Worm (Caenorhabditis elegans) whole organism, mixed stage, embryonic: ENCODE data around the gene cyp-25A2.

Experiments
- ces-1 ChIP-seq: fragments of 150-350 bp; optimal IDR thresholded peaks from 2 replicates; lab custom pipeline; 2014; ENCODE audit warnings: missing biosample characterization, missing genetic modification reagents, missing genetic modification characterization
- elt-3 ChIP-seq: fragments of 150-350 bp; optimal IDR thresholded peaks from 2 replicates; lab custom pipeline; 2014; ENCODE audit warnings: missing biosample characterization, missing genetic modification characterization
- lin-13 ChIP-seq: fragments of 150-350 bp; optimal IDR thresholded peaks from 2 replicates; lab custom pipeline; 2014; ENCODE audit warnings: missing biosample characterization, missing genetic modification characterization
- nhr-12 ChIP-seq: fragments of 150-350 bp; optimal IDR thresholded peaks from 2 replicates; lab custom pipeline; 2014; ENCODE audit warnings: missing biosample characterization, missing genetic modification characterization
- nhr-237 ChIP-seq: fragments of 150-350 bp; optimal IDR thresholded peaks from 2 replicates; lab custom pipeline; 2014; ENCODE audit warnings: missing biosample characterization, missing genetic modification characterization
- nhr-28 ChIP-seq: fragments of 150-350 bp; optimal IDR thresholded peaks from 2 replicates; lab custom pipeline; 2014; ENCODE audit warnings: missing biosample characterization, missing genetic modification characterization
- nhr-76 ChIP-seq: sonication (generic microtip); optimal IDR thresholded peaks from 2 replicates; lab custom pipeline; 2017; ENCODE audit warnings: missing biosample characterization, missing genetic modification characterization
- pha-4 ChIP-seq: fragments of 150-350 bp; optimal IDR thresholded peaks from 2 replicates; lab custom pipeline; 2018; ENCODE audit warnings: missing biosample characterization, missing genetic modification reagents, missing genetic modification characterization
- ztf-11 ChIP-seq: fragments of 150-350 bp; optimal IDR thresholded peaks from 2 replicates; lab custom pipeline; 2014; ENCODE audit warnings: missing biosample characterization, missing genetic modification characterization

DNA sequence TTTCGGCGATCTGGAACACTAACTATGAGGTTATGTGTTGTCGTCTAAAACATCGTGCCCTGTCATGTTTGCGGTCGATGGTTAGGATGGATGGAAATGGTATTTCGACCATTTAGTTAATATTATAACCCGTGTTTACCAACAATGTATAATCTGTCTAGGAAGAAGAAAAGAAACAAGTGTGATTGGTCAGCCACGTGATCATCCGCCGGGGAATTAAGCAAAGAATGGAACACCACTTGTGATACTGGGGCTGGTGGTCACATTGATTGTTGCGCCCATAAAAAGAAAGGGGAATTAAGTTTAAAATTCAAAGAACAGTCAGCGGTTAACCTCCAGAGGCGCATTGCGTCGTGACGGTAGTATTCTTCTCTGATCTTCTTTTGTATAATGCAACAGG, 40.6 kb downstream of the cyp-25A2 start:
- no peak for TF ChIP-seq lin-13 (tag; lab: Kevin White, UChicago)
- TF ChIP-seq nhr-12 (tag; lab: Kevin White, UChicago) = no peak
- TF ChIP-seq elt-3 (tag; lab: Kevin White, UChicago) = no peak
- no peak for TF ChIP-seq ztf-11 (tag; lab: Kevin White, UChicago)
- no peak for TF ChIP-seq nhr-28 (tag; lab: Kevin White, UChicago)
- TF ChIP-seq nhr-76 (tag; lab: Kevin White, UChicago) = no peak
- no peak for TF ChIP-seq ces-1
- no peak for TF ChIP-seq pha-4
- no peak for TF ChIP-seq nhr-237 (tag; lab: Kevin White, UChicago)
